Fruit fly (Drosophila melanogaster) S2 (cell line): ENCODE results near the gene Alr.

Source experiments
- CG8478 ChIP-seq: fragments of >200 bp; optimal IDR thresholded peaks from 2 replicates; lab custom pipeline; 2018
- CTCF ChIP-seq, 2 experiments: fragments of >200 bp; optimal IDR thresholded peaks; 2 replicates each; lab custom pipeline; 2018

Alr gene

DNA sequence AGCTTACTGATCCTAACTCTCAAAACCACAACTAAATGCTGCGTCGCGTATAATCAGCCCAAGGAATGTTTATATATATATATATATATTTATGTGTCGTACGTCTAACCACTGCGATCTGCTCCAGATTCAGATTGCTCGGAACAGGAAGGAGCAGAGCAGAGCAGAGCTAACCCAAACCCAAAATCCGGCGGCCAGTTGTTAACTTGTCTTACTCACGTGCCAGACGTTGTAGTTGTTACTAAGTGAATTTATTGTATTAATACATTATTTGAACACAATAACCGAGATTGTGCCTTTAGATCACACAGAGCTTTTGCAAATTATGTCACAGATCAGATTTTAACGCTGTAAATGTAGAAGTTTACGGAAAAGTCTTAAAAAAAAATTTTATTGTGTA is at the start of gene Alr:
Gene Alr, plus strand, starts transcription at position 301 of the 400 bp plus-strand sequence.
- TF ChIP-seq CG8478: no peak
- TF ChIP-seq CTCF (optimal IDR thresholded peaks at IDR 0.05; lab: Kevin White, UChicago): no peak

dm6 chrX:19701611-19702010 is 46.5 kb upstream of the Alr start, which contains the start of gene Tcs4:
TSS of gene Tcs4 (minus strand) at chrX:19701755.
- TF ChIP-seq CTCF (optimal IDR thresholded peaks at IDR 0.05; lab: Kevin White, UChicago): no peak
- TF ChIP-seq CG8478: no peak

- no peak for TF ChIP-seq CG8478
- TF ChIP-seq CTCF (optimal IDR thresholded peaks at IDR 0.05; lab: Kevin White, UChicago): no peak
These were observed 44.0 kb upstream of the Alr start, which contains the start of the genes CG14230 and CG14232 for dm6 chrX:19704083-19704482. TSS of gene CG14230 (plus strand) at chrX:19704176. TSS of gene CG14232 (minus strand) at chrX:19704259.

dm6 chrX:19711936-19712335 is 36.2 kb upstream of the Alr start:
- TF ChIP-seq CTCF (optimal IDR thresholded peaks at IDR 0.05; lab: Kevin White, UChicago) (no peak), CG8478 (no peak)

DNA sequence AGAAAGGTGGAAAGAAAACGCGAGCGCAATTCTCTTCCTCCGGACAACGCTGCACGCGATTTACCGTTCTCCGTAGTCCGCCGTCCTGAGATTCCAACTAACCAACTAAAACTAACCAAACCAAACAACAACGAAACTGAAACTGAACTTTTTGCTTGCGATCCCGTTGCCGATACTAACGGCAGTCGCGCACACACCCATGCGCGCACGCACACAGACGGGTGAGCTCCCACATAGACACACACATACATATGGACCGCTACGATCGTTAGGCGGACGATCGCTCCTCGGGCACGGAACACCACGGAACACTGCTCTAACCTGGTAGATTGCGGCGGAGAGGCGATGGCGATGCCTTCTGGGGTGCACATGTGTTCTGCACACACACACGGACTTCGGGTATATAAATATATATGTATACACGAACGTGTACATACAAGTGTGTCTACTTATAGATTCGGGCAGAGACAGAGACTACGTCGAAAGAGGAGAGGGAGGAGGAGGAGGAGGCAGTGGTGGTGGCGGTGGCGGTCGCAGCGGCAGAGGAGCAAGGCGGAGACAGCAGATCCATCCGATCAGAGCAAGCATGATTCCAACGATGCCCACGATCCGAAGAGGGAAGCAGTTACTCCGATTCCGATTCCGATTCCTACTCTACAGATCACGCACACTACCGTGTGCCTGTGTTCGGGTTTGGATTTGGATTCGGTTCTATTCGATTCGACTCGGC is 35.1 kb upstream of the Alr start, which contains the start of gene meso18E:
Gene meso18E, minus strand, starts transcription at position 148 of the 730 bp plus-strand sequence.
- TF ChIP-seq CTCF (optimal IDR thresholded peaks at IDR 0.05; lab: Kevin White, UChicago) (no peak), CG8478 (no peak)

dm6 chrX:19714816-19715215 is 33.3 kb upstream of the Alr start:
- TF ChIP-seq CTCF (optimal IDR thresholded peaks at IDR 0.05; lab: Kevin White, UChicago): no peak
- TF ChIP-seq CG8478: no peak

- TF ChIP-seq CG8478 (no peak), CTCF (optimal IDR thresholded peaks at IDR 0.05; lab: Kevin White, UChicago) (no peak)
These were observed 31.7 kb upstream of the Alr start for dm6 chrX:19716325-19716917.

DNA sequence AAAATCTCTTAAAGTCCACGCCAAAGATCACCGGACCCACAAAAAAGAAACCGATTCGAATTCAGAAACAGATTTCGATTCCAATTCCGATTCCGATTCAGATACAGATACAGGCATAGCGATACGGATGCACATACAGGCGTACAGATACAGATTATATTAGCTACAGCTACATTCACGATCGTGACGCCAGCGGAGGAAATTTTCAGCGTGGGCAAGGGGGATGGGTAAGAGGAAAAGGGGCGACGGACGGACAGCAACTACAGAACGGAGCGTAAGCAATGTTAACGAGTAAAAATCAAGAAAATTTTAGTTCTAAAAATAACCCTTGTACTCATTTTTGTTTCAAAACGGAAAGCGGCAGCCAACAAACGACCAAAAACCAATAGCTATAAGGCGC is 31.1 kb upstream of the Alr start:
- TF ChIP-seq CG8478: no peak
- no peak for TF ChIP-seq CTCF (optimal IDR thresholded peaks at IDR 0.05; lab: Kevin White, UChicago)

- TF ChIP-seq CG8478 (no peak), CTCF (optimal IDR thresholded peaks at IDR 0.05; lab: Kevin White, UChicago) (peak; percentile 62 to 76)
These were observed 29.8 kb upstream of the Alr start, which contains the start of gene CG12531 for dm6 chrX:19717988-19718973. TSS of gene CG12531 (plus strand) at chrX:19718923.

DNA sequence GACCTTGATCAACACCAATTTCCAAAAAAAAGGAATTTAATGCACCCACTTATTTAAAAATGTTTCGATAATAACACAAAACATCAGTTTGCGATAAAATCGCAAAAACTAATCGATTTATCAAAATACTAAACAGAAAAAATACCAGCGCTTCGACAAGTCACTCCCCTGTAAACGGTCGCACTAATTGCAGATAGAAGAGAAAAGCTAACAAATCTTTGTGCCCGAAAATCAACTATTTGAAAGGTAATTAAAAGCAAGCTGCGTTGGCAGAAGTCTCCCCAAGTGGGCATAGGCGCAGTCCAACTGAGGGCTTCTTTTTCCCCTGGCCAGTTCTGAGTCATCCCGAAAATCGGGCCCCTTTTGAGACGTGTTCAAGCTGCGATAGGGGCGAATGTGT is 17.3 kb upstream of the Alr start, which contains the start of gene AP-1-2beta:
Gene AP-1-2beta, plus strand, starts transcription at position 161 of the 400 bp plus-strand sequence.
- TF ChIP-seq CTCF (optimal IDR thresholded peaks at IDR 0.05; lab: Kevin White, UChicago) (no peak), CG8478 (no peak)

DNA sequence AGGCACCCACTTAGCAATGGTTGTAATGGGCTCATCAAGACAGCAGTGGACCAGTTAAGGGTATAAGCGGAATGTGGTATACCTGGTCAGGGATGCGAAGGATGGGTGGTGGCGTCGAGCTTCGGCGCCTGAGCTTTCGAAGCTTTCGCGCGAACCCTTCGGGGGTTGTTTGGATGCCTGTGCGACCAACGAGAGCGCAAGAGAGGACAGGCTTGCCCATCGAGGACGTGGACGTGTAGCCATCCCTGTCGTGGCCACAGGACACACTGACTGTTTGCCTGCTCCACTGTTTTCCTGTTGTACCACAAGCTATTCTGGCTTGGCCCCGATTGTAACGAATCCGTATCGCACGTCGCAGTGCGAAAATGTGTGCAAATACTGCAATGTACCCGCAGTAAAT is 12.8 kb upstream of the Alr start, which contains the start of gene CG14234:
Gene CG14234, plus strand, starts transcription at position 301 of the 400 bp plus-strand sequence.
- TF ChIP-seq CG8478: no peak
- no peak for TF ChIP-seq CTCF (optimal IDR thresholded peaks at IDR 0.05; lab: Kevin White, UChicago)

dm6 chrX:19737872-19738271 is 10.2 kb upstream of the Alr start:
- TF ChIP-seq CG8478: no peak
- no peak for TF ChIP-seq CTCF (optimal IDR thresholded peaks at IDR 0.05; lab: Kevin White, UChicago)

dm6 chrX:19744003-19744488 is 4.1 kb upstream of the Alr start, which contains the start of the genes CG18809, COX6B, CG33932 and Rpp20:
TSS of gene CG18809 (minus strand) at chrX:19744335.
TSS of gene COX6B (minus strand) at chrX:19744335.
TSS of gene CG33932 (plus strand) at chrX:19744431.
TSS of gene Rpp20 (plus strand) at chrX:19744431.
- TF ChIP-seq CG8478 (no peak), CTCF (optimal IDR thresholded peaks at IDR 0.05; lab: Kevin White, UChicago) (peak; percentile 33 to 57)

DNA sequence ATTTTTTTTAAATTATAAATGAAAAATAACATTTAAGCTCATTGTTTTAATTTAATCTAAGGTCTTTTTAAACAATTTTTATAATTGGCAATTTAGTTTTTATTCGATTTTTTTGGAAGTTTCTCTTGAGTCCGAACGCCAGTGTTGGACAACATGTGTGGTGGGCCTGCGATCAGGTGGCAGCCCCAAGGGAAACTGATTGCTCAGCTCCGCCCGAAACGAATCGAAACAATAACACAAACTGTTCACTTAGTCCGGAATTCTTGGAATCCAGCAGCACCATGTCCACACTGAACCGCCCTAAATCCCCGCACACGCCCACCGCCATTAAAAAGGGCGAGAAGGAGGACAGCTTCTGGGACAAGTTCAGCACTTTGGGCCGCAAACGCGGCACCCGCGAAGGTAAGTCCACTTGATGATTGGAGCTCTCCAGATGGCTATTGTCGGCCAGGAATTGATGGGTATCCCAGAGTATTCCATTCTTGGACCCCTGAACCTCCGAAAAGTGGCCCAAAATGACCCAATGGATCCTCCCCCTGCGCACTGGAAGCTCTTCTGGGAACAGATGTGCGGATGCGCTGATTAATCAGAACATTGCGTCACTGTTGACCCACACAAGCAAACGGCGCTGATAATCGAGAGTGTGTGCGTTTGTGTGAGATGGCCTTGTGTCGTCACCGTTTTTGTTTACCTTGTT is 2.1 kb upstream of the Alr start, which contains the start of gene parvin:
Gene parvin, plus strand, starts transcription at position 134 of the 697 bp plus-strand sequence.
- TF ChIP-seq CTCF (optimal IDR thresholded peaks at IDR 0.05; lab: Kevin White, UChicago) (no peak), CG8478 (no peak)
